Fruit fly (Drosophila melanogaster) whole organism, embryonic: ENCODE measurements around the gene CG3634.

Experiments
- ATbp ChIP-seq: fragments of 200-800 bp; sonication (Bioruptor generic); optimal IDR thresholded peaks from 2 replicates; lab custom pipeline; 2017; ENCODE audit warnings: missing biosample characterization, mild to moderate bottlenecking, missing genetic modification characterization, missing genetic modification reagents
- BEAF-32 ChIP-seq: fragments of 200-800 bp; sonication (Bioruptor generic); optimal IDR thresholded peaks from 3 replicates; lab custom pipeline; 2017; ENCODE audit warnings: missing biosample characterization, missing genetic modification characterization, mild to moderate bottlenecking, moderate library complexity, missing genetic modification reagents
- C15 ChIP-seq: fragments of 200-800 bp; sonication (Bioruptor generic); IDR thresholded peaks from 3 replicates; pipeline ENCODE4 v1.3.6; 2022; ENCODE audit warnings: missing biosample characterization, missing genetic modification characterization
- CG10462 ChIP-seq: fragments of 200-800 bp; sonication (Bioruptor generic); optimal IDR thresholded peaks from 2 replicates; lab custom pipeline; 2016; ENCODE audit warnings: missing biosample characterization, missing genetic modification characterization
- CG12071 ChIP-seq: fragments of 200-800 bp; sonication (Bioruptor generic); optimal IDR thresholded peaks from 3 replicates; lab custom pipeline; 2018; ENCODE audit warnings: missing biosample characterization, mild to moderate bottlenecking, missing genetic modification characterization
- CG12219 ChIP-seq: fragments of 200-800 bp; sonication (Bioruptor generic); optimal IDR thresholded peaks from 3 replicates; lab custom pipeline; 2018; ENCODE audit warnings: missing biosample characterization, mild to moderate bottlenecking, missing genetic modification characterization
- CG1233 ChIP-seq: fragments of 200-800 bp; sonication (Bioruptor generic); optimal IDR thresholded peaks from 4 replicates; lab custom pipeline; 2018; ENCODE audit warnings: missing biosample characterization, mild to moderate bottlenecking, missing genetic modification characterization
- CG13287 ChIP-seq: fragments of 200-800 bp; sonication (Bioruptor generic); IDR thresholded peaks from 2 replicates; pipeline ENCODE4 v1.3.6; 2022; ENCODE audit warnings: missing biosample characterization, missing genetic modification characterization; ENCODE audit not compliant: partially characterized antibody
- CG14710 ChIP-seq: fragments of 200-800 bp; sonication (Bioruptor generic); optimal IDR thresholded peaks from 3 replicates; lab custom pipeline; 2019; ENCODE audit warnings: missing biosample characterization, mild to moderate bottlenecking, missing genetic modification characterization, moderate library complexity
- CG14965 ChIP-seq: fragments of 200-800 bp; sonication (Bioruptor generic); optimal IDR thresholded peaks from 2 replicates; lab custom pipeline; 2016; ENCODE audit warnings: missing biosample characterization, missing genetic modification characterization, borderline replicate concordance
- CG18764 ChIP-seq: fragments of 200-800 bp; sonication (Bioruptor generic); optimal IDR thresholded peaks from 3 replicates; lab custom pipeline; 2016; ENCODE audit warnings: missing biosample characterization, missing genetic modification characterization
- CG31224 ChIP-seq: fragments of 200-800 bp; sonication (Bioruptor generic); IDR thresholded peaks from 2 replicates; pipeline ENCODE4 v1.3.6; 2022; ENCODE audit warnings: missing biosample characterization, missing genetic modification characterization
- CG31388 ChIP-seq: fragments of 200-800 bp; sonication (Bioruptor generic); optimal IDR thresholded peaks from 2 replicates; lab custom pipeline; 2016; ENCODE audit warnings: missing biosample characterization, missing genetic modification characterization
- CG43689 ChIP-seq: fragments of 200-800 bp; sonication (Bioruptor generic); IDR thresholded peaks from 2 replicates; pipeline ENCODE4 v1.3.6; 2022; ENCODE audit warnings: missing biosample characterization, missing genetic modification characterization
- CG8281 ChIP-seq: fragments of 200-800 bp; sonication (Bioruptor generic); optimal IDR thresholded peaks from 2 replicates; lab custom pipeline; 2018; ENCODE audit warnings: missing biosample characterization, mild to moderate bottlenecking, missing genetic modification characterization, moderate library complexity
- CG8290 ChIP-seq, 3 experiments: fragments of 200-800 bp; sonication (Bioruptor generic); optimal IDR thresholded peaks; 2 replicates each; lab custom pipeline; 2016 to 2019; ENCODE audit warnings: missing biosample characterization in 3 of 3, missing genetic modification characterization in 3 of 3, mild to moderate bottlenecking in 2 of 3, moderate library complexity in 1 of 3
- CG8388 ChIP-seq: fragments of 200-800 bp; sonication (Bioruptor generic); optimal IDR thresholded peaks from 2 replicates; lab custom pipeline; 2019; ENCODE audit warnings: missing biosample characterization, mild to moderate bottlenecking, missing genetic modification characterization, moderate library complexity
- Camta ChIP-seq: fragments of 200-800 bp; sonication (Bioruptor generic); optimal IDR thresholded peaks from 2 replicates; lab custom pipeline; 2016; ENCODE audit warnings: missing biosample characterization, missing genetic modification characterization
- D19A ChIP-seq: fragments of 200-800 bp; optimal IDR thresholded peaks from 3 replicates; lab custom pipeline; 2019; ENCODE audit warnings: missing biosample characterization, mild to moderate bottlenecking, missing genetic modification characterization, moderate library complexity
- Drgx ChIP-seq: fragments of 200-800 bp; sonication (Bioruptor generic); IDR thresholded peaks from 2 replicates; pipeline ENCODE4 v1.3.6; 2022; ENCODE audit warnings: missing biosample characterization, missing genetic modification characterization
- Ets65A ChIP-seq: fragments of 200-800 bp; sonication (Bioruptor generic); peaks from one replicate; lab custom pipeline; 2016; ENCODE audit warnings: missing biosample characterization, missing genetic modification characterization
- Fer2 ChIP-seq: fragments of 200-800 bp; sonication (Bioruptor generic); optimal IDR thresholded peaks from 2 replicates; lab custom pipeline; 2018; ENCODE audit warnings: missing biosample characterization, mild to moderate bottlenecking, missing genetic modification characterization, moderate library complexity
- Gsc ChIP-seq: fragments of 200-800 bp; sonication (Bioruptor generic); IDR thresholded peaks from 2 replicates; pipeline ENCODE4 v1.3.6; 2022; ENCODE audit warnings: missing biosample characterization, missing genetic modification characterization
- HLH4C ChIP-seq: fragments of 200-800 bp; sonication (Bioruptor generic); IDR thresholded peaks from 3 replicates; pipeline ENCODE4 v1.3.6; 2022; ENCODE audit warnings: missing biosample characterization, missing genetic modification characterization; ENCODE audit not compliant: partially characterized antibody
- Lpt ChIP-seq: fragments of >200 bp; optimal IDR thresholded peaks from 2 replicates; lab custom pipeline; 2018; ENCODE audit warnings: missing biosample characterization, missing genetic modification characterization
- Oli ChIP-seq: fragments of 200-800 bp; sonication (Bioruptor generic); optimal IDR thresholded peaks from 2 replicates; lab custom pipeline; 2018; ENCODE audit warnings: missing biosample characterization, mild to moderate bottlenecking, missing genetic modification characterization, moderate library complexity
- PHDP ChIP-seq: fragments of 200-800 bp; sonication (Bioruptor generic); optimal IDR thresholded peaks from 3 replicates; lab custom pipeline; 2018; ENCODE audit warnings: missing biosample characterization, mild to moderate bottlenecking, missing genetic modification characterization, moderate library complexity
- Sin3A ChIP-seq: fragments of >200 bp; optimal IDR thresholded peaks from 2 replicates; lab custom pipeline; 2018
- Xbp1 ChIP-seq: fragments of 200-800 bp; sonication (Bioruptor generic); optimal IDR thresholded peaks from 3 replicates; lab custom pipeline; 2016; ENCODE audit warnings: missing biosample characterization, mild to moderate bottlenecking, missing genetic modification characterization
- ab ChIP-seq: fragments of 200-800 bp; sonication (Bioruptor generic); optimal IDR thresholded peaks from 2 replicates; lab custom pipeline; 2016; ENCODE audit warnings: missing biosample characterization, missing genetic modification characterization
- ash1 ChIP-seq: fragments of 200-800 bp; sonication (Bioruptor generic); optimal IDR thresholded peaks from 2 replicates; lab custom pipeline; 2018; ENCODE audit warnings: missing biosample characterization, mild to moderate bottlenecking, missing genetic modification characterization
- cad ChIP-seq: fragments of >200 bp; optimal IDR thresholded peaks from 2 replicates; lab custom pipeline; 2017; ENCODE audit warnings: missing biosample characterization, missing genetic modification characterization
- ci ChIP-seq: fragments of 200-800 bp; sonication (Bioruptor generic); IDR thresholded peaks from 3 replicates; pipeline ENCODE4 v1.3.6; 2022; ENCODE audit warnings: missing biosample characterization, missing genetic modification characterization
- emc ChIP-seq: fragments of 200-800 bp; sonication (Bioruptor generic); optimal IDR thresholded peaks from 2 replicates; lab custom pipeline; 2016; ENCODE audit warnings: missing biosample characterization, missing genetic modification characterization
- ftz-f1 ChIP-seq: fragments of 200-800 bp; sonication (Bioruptor generic); optimal IDR thresholded peaks from 2 replicates; lab custom pipeline; 2016; ENCODE audit warnings: missing biosample characterization, missing genetic modification characterization
- hbn ChIP-seq: fragments of 200-800 bp; sonication (Bioruptor generic); IDR thresholded peaks from 2 replicates; pipeline ENCODE4 v1.3.6; 2022; ENCODE audit warnings: missing biosample characterization, missing genetic modification characterization; ENCODE audit not compliant: partially characterized antibody
- jumu ChIP-seq: fragments of 200-800 bp; sonication (Bioruptor generic); optimal IDR thresholded peaks from 3 replicates; lab custom pipeline; 2016; ENCODE audit warnings: missing biosample characterization, missing genetic modification characterization
- kah ChIP-seq: fragments of 200-800 bp; sonication (Bioruptor generic); optimal IDR thresholded peaks from 2 replicates; lab custom pipeline; 2018; ENCODE audit warnings: missing biosample characterization, mild to moderate bottlenecking, missing genetic modification characterization
- kay ChIP-seq: fragments of 200-800 bp; sonication (Bioruptor generic); optimal IDR thresholded peaks from 2 replicates; lab custom pipeline; 2016; ENCODE audit warnings: missing biosample characterization, missing genetic modification characterization
- lola ChIP-seq, 3 experiments: fragments of >200 bp in 2 of 3; fragments of 200-800 bp in 1 of 3; sonication (Bioruptor generic) in 1 of 3; optimal IDR thresholded peaks; 2 replicates each; lab custom pipeline; 2017 to 2019; ENCODE audit warnings: missing biosample characterization in 3 of 3, missing genetic modification characterization in 3 of 3, mild to moderate bottlenecking in 1 of 3, moderate library complexity in 1 of 3
- maf-S ChIP-seq: fragments of 200-800 bp; sonication (Bioruptor generic); optimal IDR thresholded peaks from 2 replicates; lab custom pipeline; 2016; ENCODE audit warnings: missing biosample characterization, missing genetic modification characterization
- seq ChIP-seq: fragments of 200-800 bp; sonication (Bioruptor generic); IDR thresholded peaks from 2 replicates; pipeline ENCODE4 v1.3.6; 2022; ENCODE audit warnings: missing biosample characterization, missing genetic modification characterization
- slbo ChIP-seq: fragments of 200-800 bp; sonication (Bioruptor generic); IDR thresholded peaks from 2 replicates; pipeline ENCODE4 v1.3.6; 2022; ENCODE audit warnings: missing biosample characterization, missing genetic modification characterization
- slp2 ChIP-seq: fragments of 200-800 bp; sonication (Bioruptor generic); optimal IDR thresholded peaks from 2 replicates; lab custom pipeline; 2016; ENCODE audit warnings: missing biosample characterization, missing genetic modification characterization
- sna ChIP-seq: fragments of 200-800 bp; sonication (Bioruptor generic); IDR thresholded peaks from 2 replicates; pipeline ENCODE4 v1.3.6; 2022; ENCODE audit warnings: missing biosample characterization, missing genetic modification characterization; ENCODE audit not compliant: partially characterized antibody
- tap ChIP-seq: fragments of 200-800 bp; optimal IDR thresholded peaks from 3 replicates; lab custom pipeline; 2019; ENCODE audit warnings: missing biosample characterization, mild to moderate bottlenecking, missing genetic modification characterization, moderate library complexity
- trh ChIP-seq: fragments of 200-800 bp; sonication (Bioruptor generic); optimal IDR thresholded peaks from 2 replicates; lab custom pipeline; 2016; ENCODE audit warnings: missing biosample characterization, missing genetic modification characterization
- zen2 ChIP-seq: fragments of 200-800 bp; sonication (Bioruptor generic); IDR thresholded peaks from 3 replicates; pipeline ENCODE4 v1.3.6; 2022; ENCODE audit warnings: missing biosample characterization, missing genetic modification characterization; ENCODE audit not compliant: partially characterized antibody

The CG3634 gene

dm6 chr3L:20771001-20771890 is 37.8 kb downstream of the CG3634 start, which contains the start of the genes CG4042 and Pitslre (continued):
- TF ChIP-seq CG14965 (GFP tag; lab: Kevin White, UChicago) (no peak), jumu (GFP tag; lab: Kevin White, UChicago) (no peak), Gsc (GFP tag; lab: Robert Waterston, UW) (no peak), CG10462 (GFP tag; lab: Kevin White, UChicago) (peak; percentile 30), CG12219 (GFP tag; lab: Kevin White, UChicago) (no peak), CG18764 (GFP tag; lab: Kevin White, UChicago) (peak; percentile 54), Drgx (GFP tag; lab: Robert Waterston, UW) (no peak), kay (GFP tag; lab: Kevin White, UChicago) (peak; percentile 25), Sin3A (lab: Kevin White, UChicago) (peak; percentile 52), Oli (peak; percentile 28), CG8281 (tag; lab: Kevin White, UChicago) (no peak), ash1 (GFP tag; lab: Kevin White, UChicago) (no peak), Ets65A (GFP tag; lab: Kevin White, UChicago) (peak; percentile 83), Lpt (GFP tag; lab: Kevin White, UChicago) (no peak), slp2 (GFP tag; lab: Kevin White, UChicago) (no peak), CG14710 (tag; lab: Kevin White, UChicago) (peak; percentile 37), maf-S (GFP tag; lab: Kevin White, UChicago) (no peak), CG12071 (GFP tag; lab: Kevin White, UChicago) (no peak), CG1233 (GFP tag; lab: Kevin White, UChicago) (no peak), seq (GFP tag; lab: Robert Waterston, UW) (0 out of 2 replicates have a peak, but pooled peaks have one; percentile 8), lola (GFP tag; optimal IDR thresholded peaks at IDR 0.05; lab: Kevin White, UChicago) (peak in 1 of 3 experiments; percentile 20), Xbp1 (GFP tag; lab: Kevin White, UChicago) (peak; percentile 70), HLH4C (GFP tag; lab: Robert Waterston, UW) (peak; percentile 57; the same call in 2 of the 3 replicates), slbo (GFP tag; lab: Robert Waterston, UW) (peak; percentile 44), trh (no peak), Fer2 (no peak), CG43689 (GFP tag; lab: Robert Waterston, UW) (no peak), tap (tag; lab: Kevin White, UChicago) (peak; percentile 31), emc (no peak), cad (no peak), Camta (no peak), ATbp (GFP tag; lab: Kevin White, UChicago) (no peak), C15 (GFP tag; lab: Robert Waterston, UW) (no peak), CG13287 (GFP tag; lab: Robert Waterston, UW) (peak; percentile 81), CG8290 (GFP tag; optimal IDR thresholded peaks at IDR 0.05; lab: Kevin White, UChicago) (peak; percentile 14), CG8290 (tag; optimal IDR thresholded peaks at IDR 0.05; lab: Kevin White, UChicago) (peak in 1 of 2 experiments; percentile 28), ftz-f1 (GFP tag; lab: Kevin White, UChicago) (no peak), PHDP (tag; lab: Kevin White, UChicago) (peak; percentile 16), BEAF-32 (peak; percentile 73), zen2 (GFP tag; lab: Robert Waterston, UW) (no peak; the same call in 2 of the 3 replicates), CG31388 (GFP tag; lab: Kevin White, UChicago) (no peak), hbn (GFP tag; lab: Robert Waterston, UW) (peak; percentile 71), D19A (peak; percentile 37), ab (GFP tag; lab: Kevin White, UChicago) (no peak), CG8388 (GFP tag; lab: Kevin White, UChicago) (peak; percentile 31), sna (GFP tag; lab: Robert Waterston, UW) (peak; percentile 69; the same call in 1 of the 2 replicates), CG31224 (GFP tag; lab: Robert Waterston, UW) (peak; percentile 33; the same call in 1 of the 2 replicates), ci (GFP tag; lab: Robert Waterston, UW) (no peak), kah (GFP tag; lab: Kevin White, UChicago) (no peak)
